Fruit fly (Drosophila melanogaster) whole organism, adult: ENCODE measurements around the gene CG7420.

Experiments used
- CG11617 ChIP-seq: fragments of 200-800 bp; sonication (Bioruptor generic); optimal IDR thresholded peaks from 2 replicates; lab custom pipeline; 2017; ENCODE audit warnings: mild to moderate bottlenecking, missing biosample characterization, missing genetic modification reagents, missing genetic modification characterization
- CG12768 ChIP-seq: fragments of 200-800 bp; sonication (Bioruptor generic); optimal IDR thresholded peaks from 2 replicates; lab custom pipeline; 2017; ENCODE audit warnings: missing biosample characterization, missing genetic modification characterization, mild to moderate bottlenecking, moderate library complexity, missing genetic modification reagents
- CG14711 ChIP-seq: fragments of 200-800 bp; sonication (Bioruptor generic); optimal IDR thresholded peaks from 2 replicates; lab custom pipeline; 2018; ENCODE audit warnings: missing biosample characterization, mild to moderate bottlenecking, missing genetic modification characterization, moderate library complexity
- CG1620 ChIP-seq: fragments of 200-800 bp; sonication (Bioruptor generic); optimal IDR thresholded peaks from 2 replicates; lab custom pipeline; 2016; ENCODE audit warnings: missing biosample characterization, missing genetic modification characterization
- CG33017 ChIP-seq: fragments of 200-800 bp; sonication (Bioruptor generic); optimal IDR thresholded peaks from 2 replicates; lab custom pipeline; 2018; ENCODE audit warnings: missing biosample characterization, mild to moderate bottlenecking, missing genetic modification characterization, moderate library complexity
- CG5204 ChIP-seq: fragments of 200-800 bp; sonication (Bioruptor generic); optimal IDR thresholded peaks from 2 replicates; lab custom pipeline; 2016; ENCODE audit warnings: missing biosample characterization, missing genetic modification characterization
- CG7045 ChIP-seq: fragments of 200-800 bp; sonication (Bioruptor generic); optimal IDR thresholded peaks from 2 replicates; lab custom pipeline; 2017; ENCODE audit warnings: missing biosample characterization, mild to moderate bottlenecking, missing genetic modification characterization
- CG7101 ChIP-seq: fragments of 200-800 bp; sonication (Bioruptor generic); optimal IDR thresholded peaks from 2 replicates; lab custom pipeline; 2018; ENCODE audit warnings: missing biosample characterization, mild to moderate bottlenecking, missing genetic modification characterization, moderate library complexity
- Clk ChIP-seq: fragments of 200-800 bp; sonication (Bioruptor generic); optimal IDR thresholded peaks from 2 replicates; lab custom pipeline; 2017; ENCODE audit warnings: missing biosample characterization, missing genetic modification characterization
- Crg-1 ChIP-seq: fragments of 200-800 bp; sonication (Bioruptor generic); optimal IDR thresholded peaks from 2 replicates; lab custom pipeline; 2016; ENCODE audit warnings: missing biosample characterization, missing genetic modification characterization
- Hr96 ChIP-seq: fragments of 200-800 bp; sonication (Bioruptor generic); optimal IDR thresholded peaks from 2 replicates; lab custom pipeline; 2016; ENCODE audit warnings: missing biosample characterization, missing genetic modification characterization
- Mnt ChIP-seq: fragments of 200-800 bp; sonication (Bioruptor generic); optimal IDR thresholded peaks from 2 replicates; lab custom pipeline; 2016; ENCODE audit warnings: missing biosample characterization, mild to moderate bottlenecking, missing genetic modification characterization
- bab1 ChIP-seq: fragments of 200-800 bp; sonication (Bioruptor generic); optimal IDR thresholded peaks from 3 replicates; lab custom pipeline; 2019; ENCODE audit warnings: missing biosample characterization, mild to moderate bottlenecking, missing genetic modification characterization, moderate library complexity
- cic ChIP-seq: fragments of 200-800 bp; sonication (Bioruptor generic); optimal IDR thresholded peaks from 2 replicates; lab custom pipeline; 2017; ENCODE audit warnings: missing biosample characterization, mild to moderate bottlenecking, missing genetic modification characterization, moderate library complexity
- cnc ChIP-seq, 2 experiments: fragments of >200 bp; optimal IDR thresholded peaks; 2 replicates each; lab custom pipeline; 2017
- kay ChIP-seq: fragments of 200-800 bp; sonication (Bioruptor generic); peaks from one replicate; lab custom pipeline; 2016; ENCODE audit warnings: missing biosample characterization, missing genetic modification characterization, borderline replicate concordance
- ovo ChIP-seq: fragments of 200-800 bp; sonication (Bioruptor generic); optimal IDR thresholded peaks from 2 replicates; lab custom pipeline; 2016; ENCODE audit warnings: missing biosample characterization, missing genetic modification characterization
- pad ChIP-seq: fragments of 200-800 bp; sonication (Bioruptor generic); optimal IDR thresholded peaks from 3 replicates; lab custom pipeline; 2017; ENCODE audit warnings: missing biosample characterization, missing genetic modification characterization, mild to moderate bottlenecking, moderate library complexity, missing genetic modification reagents
- tj ChIP-seq: fragments of 200-800 bp; sonication (Bioruptor generic); optimal IDR thresholded peaks from 3 replicates; lab custom pipeline; 2017; ENCODE audit warnings: missing biosample characterization, mild to moderate bottlenecking, missing genetic modification characterization, moderate library complexity
- toe ChIP-seq: fragments of 200-800 bp; sonication (Bioruptor generic); optimal IDR thresholded peaks from 2 replicates; lab custom pipeline; 2016; ENCODE audit warnings: missing biosample characterization, missing genetic modification characterization

CG7420 gene

dm6 chr2L:1470772-1471171, 31.9 kb downstream of the CG7420 start:
- TF ChIP-seq Crg-1 (GFP tag; lab: Kevin White, UChicago) (no peak), CG14711 (tag; lab: Kevin White, UChicago) (no peak), Mnt (GFP tag; lab: Kevin White, UChicago) (no peak), Hr96 (GFP tag; lab: Kevin White, UChicago) (no peak), CG33017 (tag; lab: Kevin White, UChicago) (no peak), tj (GFP tag; lab: Kevin White, UChicago) (no peak), CG11617 (GFP tag; lab: Kevin White, UChicago) (no peak)

- TF ChIP-seq cic (GFP tag; lab: Kevin White, UChicago) (no peak), CG1620 (GFP tag; lab: Kevin White, UChicago) (no peak), CG7101 (tag; lab: Kevin White, UChicago) (no peak), Mnt (GFP tag; lab: Kevin White, UChicago) (no peak), tj (GFP tag; lab: Kevin White, UChicago) (no peak)
Observed at dm6 chr2L:1470009-1470408, 32.7 kb downstream of the CG7420 start.

- TF ChIP-seq Mnt (GFP tag; lab: Kevin White, UChicago) = no peak
- TF ChIP-seq cnc (optimal IDR thresholded peaks at IDR 0.05; lab: Kevin White, UChicago) = no peak
- TF ChIP-seq cic (GFP tag; lab: Kevin White, UChicago) = no peak
Observed at dm6 chr2L:1463362-1463908, 39.3 kb downstream of the CG7420 start.

dm6 chr2L:1462136-1462535, 40.6 kb downstream of the CG7420 start:
- no peak for TF ChIP-seq ovo (GFP tag; lab: Kevin White, UChicago)

- TF ChIP-seq Hr96 (GFP tag; lab: Kevin White, UChicago) (no peak), kay (no peak), CG5204 (GFP tag; lab: Kevin White, UChicago) (no peak), Crg-1 (GFP tag; lab: Kevin White, UChicago) (no peak), tj (GFP tag; lab: Kevin White, UChicago) (no peak), Mnt (GFP tag; lab: Kevin White, UChicago) (no peak), pad (GFP tag; lab: Kevin White, UChicago) (no peak), bab1 (GFP tag; lab: Kevin White, UChicago) (no peak), CG14711 (tag; lab: Kevin White, UChicago) (no peak), ovo (GFP tag; lab: Kevin White, UChicago) (no peak), CG1620 (GFP tag; lab: Kevin White, UChicago) (no peak), CG7045 (GFP tag; lab: Kevin White, UChicago) (no peak), CG12768 (no peak), CG33017 (tag; lab: Kevin White, UChicago) (no peak), toe (GFP tag; lab: Kevin White, UChicago) (no peak)
Observed at dm6 chr2L:1460463-1461219, 42.1 kb downstream of the CG7420 start.

- TF ChIP-seq pad (GFP tag; lab: Kevin White, UChicago) (no peak), CG14711 (tag; lab: Kevin White, UChicago) (no peak), CG5204 (GFP tag; lab: Kevin White, UChicago) (no peak), CG12768 (no peak), bab1 (GFP tag; lab: Kevin White, UChicago) (no peak), Mnt (GFP tag; lab: Kevin White, UChicago) (no peak), Crg-1 (GFP tag; lab: Kevin White, UChicago) (no peak), CG7045 (GFP tag; lab: Kevin White, UChicago) (no peak), tj (GFP tag; lab: Kevin White, UChicago) (no peak), Clk (GFP tag; lab: Kevin White, UChicago) (no peak), CG1620 (GFP tag; lab: Kevin White, UChicago) (no peak), ovo (GFP tag; lab: Kevin White, UChicago) (no peak), cnc (optimal IDR thresholded peaks at IDR 0.05; lab: Kevin White, UChicago) (no peak), CG33017 (tag; lab: Kevin White, UChicago) (no peak), toe (GFP tag; lab: Kevin White, UChicago) (no peak)
Observed at dm6 chr2L:1459344-1459743, 43.4 kb downstream of the CG7420 start.

- TF ChIP-seq cic (GFP tag; lab: Kevin White, UChicago) (no peak), ovo (GFP tag; lab: Kevin White, UChicago) (no peak), Mnt (GFP tag; lab: Kevin White, UChicago) (no peak), tj (GFP tag; lab: Kevin White, UChicago) (no peak), CG5204 (GFP tag; lab: Kevin White, UChicago) (no peak), CG1620 (GFP tag; lab: Kevin White, UChicago) (no peak), pad (GFP tag; lab: Kevin White, UChicago) (no peak), Clk (GFP tag; lab: Kevin White, UChicago) (no peak), CG12768 (no peak), bab1 (GFP tag; lab: Kevin White, UChicago) (no peak), toe (GFP tag; lab: Kevin White, UChicago) (no peak), Hr96 (GFP tag; lab: Kevin White, UChicago) (no peak), CG14711 (tag; lab: Kevin White, UChicago) (no peak)
Observed at dm6 chr2L:1458584-1459203, 44.0 kb downstream of the CG7420 start.
